Fruit fly (Drosophila melanogaster): ENCODE measurements around the gene CG5167.

- TF ChIP-seq Clk (GFP tag; optimal IDR thresholded peaks at IDR 0.05) (no peak), CG14711 (tag; optimal IDR thresholded peaks at IDR 0.05) (no peak), Crg-1 (GFP tag; optimal IDR thresholded peaks at IDR 0.05) (no peak), kay (GFP tag; ENCODE audit: borderline replicate concordance) (no peak), Mnt (GFP tag; optimal IDR thresholded peaks at IDR 0.05) (peak; percentile 10), CG12768 (GFP tag; optimal IDR thresholded peaks at IDR 0.05) (no peak)
These were observed 7.1 kb downstream of the CG5167 start, which contains the start of the genes Dip-C and pps for dm6 chr3R:12413274-12413958.

Measured in whole organism, adult.